Worm (Caenorhabditis elegans) whole organism, L1 larva: ENCODE results near the gene ugt-56.

ENCODE experiments used
- C04F5.9 ChIP-seq: sonication (generic microtip); optimal IDR thresholded peaks from 2 replicates; lab custom pipeline; 2016; ENCODE audit warnings: missing genetic modification characterization, missing compliant biosample characterization
- C16A3.4 ChIP-seq: fragments of 150-350 bp; optimal IDR thresholded peaks from 2 replicates; lab custom pipeline; 2014; ENCODE audit warnings: missing biosample characterization, missing genetic modification characterization
- F16B12.6 ChIP-seq: fragments of 150-350 bp; optimal IDR thresholded peaks from 2 replicates; lab custom pipeline; 2014; ENCODE audit warnings: missing biosample characterization, missing genetic modification characterization
- Y116A8C.19 ChIP-seq: sonication (generic microtip); optimal IDR thresholded peaks from 2 replicates; lab custom pipeline; 2016; ENCODE audit warnings: missing compliant biosample characterization, missing genetic modification characterization, borderline replicate concordance
- aha-1 ChIP-seq: fragments of 150-350 bp; optimal IDR thresholded peaks from 2 replicates; lab custom pipeline; 2014; ENCODE audit warnings: missing biosample characterization, missing genetic modification characterization
- blmp-1 ChIP-seq: fragments of 150-350 bp; optimal IDR thresholded peaks from 2 replicates; lab custom pipeline; 2014; ENCODE audit warnings: missing biosample characterization, missing genetic modification characterization
- ceh-8 ChIP-seq: fragments of 200-800 bp; sonication (Bioruptor generic); optimal IDR thresholded peaks from 2 replicates; lab custom pipeline; 2018; ENCODE audit warnings: mild to moderate bottlenecking, missing genetic modification characterization, moderate library complexity, missing compliant biosample characterization
- ceh-90 ChIP-seq: sonication (generic microtip); optimal IDR thresholded peaks from 2 replicates; lab custom pipeline; 2016; ENCODE audit warnings: missing genetic modification characterization, missing compliant biosample characterization
- ces-1 ChIP-seq: fragments of 150-350 bp; optimal IDR thresholded peaks from 2 replicates; lab custom pipeline; 2014; ENCODE audit warnings: missing biosample characterization, missing genetic modification reagents, missing genetic modification characterization
- dsc-1 ChIP-seq: sonication (generic microtip); optimal IDR thresholded peaks from 2 replicates; lab custom pipeline; 2016; ENCODE audit warnings: mild to moderate bottlenecking, missing genetic modification characterization, missing compliant biosample characterization
- efl-1 ChIP-seq, 4 experiments: fragments of 150-350 bp; optimal IDR thresholded peaks in 3 of 4; peaks in 1 of 4; 1 replicate in 1 of 4; 2 replicates in 3 of 4; lab custom pipeline; 2014; ENCODE audit warnings: missing biosample characterization in 2 of 4, missing genetic modification characterization in 2 of 4, missing genetic modification reagents in 2 of 4
- efl-3 ChIP-seq: fragments of 200-800 bp; sonication (Bioruptor generic); optimal IDR thresholded peaks from 2 replicates; lab custom pipeline; 2018; ENCODE audit warnings: mild to moderate bottlenecking, missing genetic modification characterization, missing compliant biosample characterization
- egl-27 ChIP-seq, 2 experiments: fragments of 150-350 bp in 1 of 2; sonication (generic microtip); optimal IDR thresholded peaks; 3 replicates each; lab custom pipeline; 2017 to 2018; ENCODE audit warnings: missing biosample characterization in 2 of 2, missing genetic modification characterization in 2 of 2, missing genetic modification reagents in 2 of 2
- fkh-4 ChIP-seq: sonication (generic microtip); optimal IDR thresholded peaks from 2 replicates; lab custom pipeline; 2016; ENCODE audit warnings: missing compliant biosample characterization, missing genetic modification characterization, borderline replicate concordance
- fos-1 ChIP-seq: fragments of 150-350 bp; optimal IDR thresholded peaks from 2 replicates; lab custom pipeline; 2014; ENCODE audit warnings: missing biosample characterization, missing genetic modification characterization
- hlh-17 ChIP-seq: fragments of 200-800 bp; sonication (Bioruptor generic); optimal IDR thresholded peaks from 2 replicates; lab custom pipeline; 2018; ENCODE audit warnings: missing genetic modification characterization, mild to moderate bottlenecking, missing compliant biosample characterization, moderate library complexity, borderline replicate concordance
- hlh-4 ChIP-seq: sonication (generic microtip); optimal IDR thresholded peaks from 2 replicates; lab custom pipeline; 2016; ENCODE audit warnings: mild to moderate bottlenecking, missing genetic modification characterization, missing compliant biosample characterization
- hpl-2 ChIP-seq: fragments of 150-350 bp; optimal IDR thresholded peaks from 2 replicates; lab custom pipeline; 2014; ENCODE audit warnings: missing biosample characterization, missing genetic modification reagents, missing genetic modification characterization
- jun-1 ChIP-seq: fragments of 150-350 bp; optimal IDR thresholded peaks from 2 replicates; lab custom pipeline; 2014; ENCODE audit warnings: missing biosample characterization, missing genetic modification reagents, missing genetic modification characterization
- lin-13 ChIP-seq: fragments of 150-350 bp; optimal IDR thresholded peaks from 2 replicates; lab custom pipeline; 2014; ENCODE audit warnings: missing biosample characterization, missing genetic modification reagents, missing genetic modification characterization
- lin-15B ChIP-seq: fragments of 150-350 bp; sonication (generic microtip); optimal IDR thresholded peaks from 3 replicates; lab custom pipeline; 2014; ENCODE audit warnings: missing biosample characterization, missing genetic modification characterization
- lsy-2 ChIP-seq, 2 experiments: fragments of 150-350 bp; optimal IDR thresholded peaks; 2 replicates each; lab custom pipeline; 2014; ENCODE audit warnings: missing biosample characterization in 2 of 2, missing genetic modification characterization in 2 of 2
- mab-9 ChIP-seq: fragments of 200-800 bp; sonication (Bioruptor generic); IDR thresholded peaks from 2 replicates; pipeline ENCODE4 v1.3.6; 2022; ENCODE audit warnings: missing genetic modification reagents, missing genetic modification characterization, missing compliant biosample characterization
- mep-1 ChIP-seq: fragments of 150-350 bp; optimal IDR thresholded peaks from 2 replicates; lab custom pipeline; 2014; ENCODE audit warnings: missing biosample characterization, missing genetic modification characterization
- nhr-11 ChIP-seq: fragments of 150-350 bp; optimal IDR thresholded peaks from 2 replicates; lab custom pipeline; 2014; ENCODE audit warnings: missing biosample characterization, missing genetic modification characterization
- nhr-20 ChIP-seq: sonication (generic microtip); optimal IDR thresholded peaks from 2 replicates; lab custom pipeline; 2016; ENCODE audit warnings: mild to moderate bottlenecking, missing genetic modification characterization, missing compliant biosample characterization
- nhr-237 ChIP-seq: fragments of 150-350 bp; optimal IDR thresholded peaks from 2 replicates; lab custom pipeline; 2014; ENCODE audit warnings: missing biosample characterization, missing genetic modification characterization
- nhr-71 ChIP-seq: sonication (generic microtip); optimal IDR thresholded peaks from 2 replicates; lab custom pipeline; 2016; ENCODE audit warnings: mild to moderate bottlenecking, missing genetic modification characterization, moderate library complexity, missing compliant biosample characterization
- nhr-76 ChIP-seq: sonication (generic microtip); optimal IDR thresholded peaks from 2 replicates; lab custom pipeline; 2017; ENCODE audit warnings: missing biosample characterization, missing genetic modification characterization
- nhr-85 ChIP-seq: sonication (generic microtip); peaks from one replicate; lab custom pipeline; 2016; ENCODE audit warnings: missing genetic modification characterization, inconsistent platforms, missing compliant biosample characterization
- pqm-1 ChIP-seq: sonication (generic microtip); optimal IDR thresholded peaks from 3 replicates; lab custom pipeline; 2017; ENCODE audit warnings: missing biosample characterization, missing genetic modification characterization
- rnt-1 ChIP-seq: sonication (generic microtip); optimal IDR thresholded peaks from 2 replicates; lab custom pipeline; 2016; ENCODE audit warnings: mild to moderate bottlenecking, missing genetic modification characterization, moderate library complexity, missing compliant biosample characterization
- snpc-4 ChIP-seq: fragments of 150-350 bp; optimal IDR thresholded peaks from 2 replicates; lab custom pipeline; 2014; ENCODE audit warnings: missing biosample characterization, missing genetic modification characterization
- snu-23 ChIP-seq: sonication (generic microtip); optimal IDR thresholded peaks from 2 replicates; lab custom pipeline; 2016; ENCODE audit warnings: missing genetic modification characterization, missing compliant biosample characterization
- sox-4 ChIP-seq: sonication (generic microtip); optimal IDR thresholded peaks from 2 replicates; lab custom pipeline; 2016; ENCODE audit warnings: missing genetic modification characterization, missing compliant biosample characterization
- sup-37 ChIP-seq: fragments of 200-800 bp; sonication (Bioruptor generic); optimal IDR thresholded peaks from 2 replicates; lab custom pipeline; 2018; ENCODE audit warnings: mild to moderate bottlenecking, missing genetic modification characterization, missing compliant biosample characterization
- swsn-7 ChIP-seq: sonication (generic microtip); optimal IDR thresholded peaks from 2 replicates; lab custom pipeline; 2016; ENCODE audit warnings: missing genetic modification characterization, missing compliant biosample characterization
- tbx-2 ChIP-seq: sonication (generic microtip); optimal IDR thresholded peaks from 2 replicates; lab custom pipeline; 2016; ENCODE audit warnings: missing genetic modification characterization, missing compliant biosample characterization
- unc-130 ChIP-seq: fragments of 150-350 bp; optimal IDR thresholded peaks from 2 replicates; lab custom pipeline; 2017; ENCODE audit warnings: missing biosample characterization, missing genetic modification characterization, inconsistent platforms
- unc-62 ChIP-seq: fragments of 150-350 bp; optimal IDR thresholded peaks from 2 replicates; lab custom pipeline; 2014; ENCODE audit warnings: missing biosample characterization, missing genetic modification reagents, missing genetic modification characterization
- unc-86 ChIP-seq: sonication (generic microtip); optimal IDR thresholded peaks from 2 replicates; lab custom pipeline; 2016; ENCODE audit warnings: missing genetic modification characterization, missing compliant biosample characterization
- unc-98 ChIP-seq: fragments of 200-800 bp; sonication (Bioruptor generic); IDR thresholded peaks from 2 replicates; pipeline ENCODE4 v1.3.6; 2022; ENCODE audit warnings: missing genetic modification characterization, missing compliant biosample characterization
- xbp-1 ChIP-seq: sonication (generic microtip); optimal IDR thresholded peaks from 2 replicates; lab custom pipeline; 2016; ENCODE audit warnings: missing genetic modification characterization, missing compliant biosample characterization
- ztf-11 ChIP-seq, 2 experiments: sonication (generic microtip); optimal IDR thresholded peaks; 2 replicates each; lab custom pipeline; 2016 to 2017; ENCODE audit warnings: missing genetic modification characterization in 2 of 2, missing biosample characterization in 1 of 2, missing compliant biosample characterization in 1 of 2
- ztf-4 ChIP-seq: fragments of 150-350 bp; optimal IDR thresholded peaks from 2 replicates; lab custom pipeline; 2014; ENCODE audit warnings: missing biosample characterization, missing genetic modification characterization

Gene ugt-56

ce11 chrV:12235502-12235901 is 23.3 kb upstream of the ugt-56 start (continued):
- TF ChIP-seq C16A3.4 (tag; lab: Kevin White, UChicago) (no peak), ces-1 (GFP tag; lab: Kevin White, UChicago) (no peak), snu-23 (GFP tag; lab: Kevin White, UChicago) (peak; percentile 38), hpl-2 (no peak), xbp-1 (no peak), hlh-17 (no peak), pqm-1 (tag; lab: Kevin White, UChicago) (no peak), F16B12.6 (tag; lab: Kevin White, UChicago) (no peak), snpc-4 (tag; lab: Kevin White, UChicago) (no peak), unc-130 (tag; lab: Kevin White, UChicago) (no peak), nhr-20 (tag; lab: Kevin White, UChicago) (no peak), tbx-2 (tag; lab: Kevin White, UChicago) (no peak), dsc-1 (tag; lab: Kevin White, UChicago) (peak; percentile 33), egl-27 (tag; optimal IDR thresholded peaks at IDR 0.05; lab: Kevin White, UChicago) (no peak), jun-1 (tag; lab: Kevin White, UChicago) (no peak), mep-1 (tag; lab: Kevin White, UChicago) (no peak), fos-1 (tag; lab: Kevin White, UChicago) (no peak), aha-1 (tag; lab: Kevin White, UChicago) (no peak), sup-37 (GFP tag; lab: Kevin White, UChicago) (no peak), nhr-11 (tag; lab: Kevin White, UChicago) (no peak), mab-9 (GFP tag; lab: Robert Waterston, UW) (no peak)

ce11 chrV:12241126-12241525 is 17.7 kb upstream of the ugt-56 start, which contains the start of gene ttr-22:
Gene ttr-22 (plus strand): TSS chrV:12241426.
- TF ChIP-seq pqm-1 (tag; lab: Kevin White, UChicago), result no peak
- TF ChIP-seq hlh-4 (tag; lab: Kevin White, UChicago), result no peak
- TF ChIP-seq jun-1 (tag; lab: Kevin White, UChicago), result no peak
- no peak for TF ChIP-seq ztf-4 (tag; lab: Kevin White, UChicago)
- no peak for TF ChIP-seq unc-98 (GFP tag; lab: Robert Waterston, UW)
- no peak for TF ChIP-seq snu-23 (GFP tag; lab: Kevin White, UChicago)
- no peak for TF ChIP-seq hlh-17
- no peak for TF ChIP-seq fkh-4 (tag; lab: Kevin White, UChicago)
- no peak for TF ChIP-seq ceh-90 (tag; lab: Kevin White, UChicago)
- no peak for TF ChIP-seq lin-15B (tag; lab: Kevin White, UChicago)
- TF ChIP-seq nhr-71 (tag; lab: Kevin White, UChicago), result no peak
- TF ChIP-seq rnt-1 (tag; lab: Kevin White, UChicago), result no peak
- no peak for TF ChIP-seq Y116A8C.19 (tag; lab: Kevin White, UChicago)
- TF ChIP-seq ztf-11 (tag; optimal IDR thresholded peaks at IDR 0.05; lab: Kevin White, UChicago), result no peak
- no peak for TF ChIP-seq nhr-20 (tag; lab: Kevin White, UChicago)
- TF ChIP-seq unc-86, result no peak
- TF ChIP-seq, all 84 proteins: peak for 0

- no peak for TF ChIP-seq mab-9 (GFP tag; lab: Robert Waterston, UW)
- TF ChIP-seq snu-23 (GFP tag; lab: Kevin White, UChicago), result no peak
- no peak for TF ChIP-seq sup-37 (GFP tag; lab: Kevin White, UChicago)
- TF ChIP-seq blmp-1 (tag; lab: Kevin White, UChicago), result peak; percentile 38
- peak; percentile 10 for TF ChIP-seq rnt-1 (tag; lab: Kevin White, UChicago)
- TF ChIP-seq unc-62 (GFP tag; lab: Kevin White, UChicago), result no peak
- TF ChIP-seq swsn-7 (tag; lab: Kevin White, UChicago), result no peak
- no peak for TF ChIP-seq sox-4
- peak in 1 of 2 experiments; percentile 18 for TF ChIP-seq lsy-2 (tag; optimal IDR thresholded peaks at IDR 0.05; lab: Kevin White, UChicago)
- TF ChIP-seq unc-98 (GFP tag; lab: Robert Waterston, UW), result no peak
- no peak for TF ChIP-seq hlh-4 (tag; lab: Kevin White, UChicago)
- TF ChIP-seq mep-1 (tag; lab: Kevin White, UChicago), result no peak
- no peak for TF ChIP-seq efl-3 (GFP tag; lab: Kevin White, UChicago)
- TF ChIP-seq nhr-71 (tag; lab: Kevin White, UChicago), result peak; percentile 36
- TF ChIP-seq F16B12.6 (tag; lab: Kevin White, UChicago), result no peak
- TF ChIP-seq C04F5.9 (tag; lab: Kevin White, UChicago), result no peak
- TF ChIP-seq egl-27 (tag; optimal IDR thresholded peaks at IDR 0.05; lab: Kevin White, UChicago), result no peak
- no peak for TF ChIP-seq pqm-1 (tag; lab: Kevin White, UChicago)
- TF ChIP-seq efl-1 (optimal IDR thresholded peaks at IDR 0.05; lab: Kevin White, UChicago), result peak in 1 of 2 experiments; percentile 6
- TF ChIP-seq efl-1 (GFP tag; optimal IDR thresholded peaks at IDR 0.05 in 1 of 2; lab: Kevin White, UChicago), result peak in 1 of 2 experiments; percentile 30
- no peak for TF ChIP-seq lin-13
- TF ChIP-seq nhr-76 (tag; lab: Kevin White, UChicago), result no peak
- no peak for TF ChIP-seq ceh-90 (tag; lab: Kevin White, UChicago)
- no peak for TF ChIP-seq lin-15B (tag; lab: Kevin White, UChicago)
- no peak for TF ChIP-seq ceh-8
- TF ChIP-seq xbp-1, result no peak
- TF ChIP-seq nhr-85 (tag; lab: Kevin White, UChicago), result no peak
- TF ChIP-seq nhr-237 (tag; lab: Kevin White, UChicago), result no peak
Measured at ce11 chrV:12244980-12245742, 13.6 kb upstream of the ugt-56 start, which contains the start of the genes T04H1.13, slfl-5 and rad-50. Gene T04H1.13 (minus strand): TSS chrV:12245030. Gene slfl-5 (minus strand): TSS chrV:12245044. Gene rad-50 (plus strand): TSS chrV:12245646.
